Worm (Caenorhabditis elegans): ENCODE data around the gene F21G4.3.

DNA sequence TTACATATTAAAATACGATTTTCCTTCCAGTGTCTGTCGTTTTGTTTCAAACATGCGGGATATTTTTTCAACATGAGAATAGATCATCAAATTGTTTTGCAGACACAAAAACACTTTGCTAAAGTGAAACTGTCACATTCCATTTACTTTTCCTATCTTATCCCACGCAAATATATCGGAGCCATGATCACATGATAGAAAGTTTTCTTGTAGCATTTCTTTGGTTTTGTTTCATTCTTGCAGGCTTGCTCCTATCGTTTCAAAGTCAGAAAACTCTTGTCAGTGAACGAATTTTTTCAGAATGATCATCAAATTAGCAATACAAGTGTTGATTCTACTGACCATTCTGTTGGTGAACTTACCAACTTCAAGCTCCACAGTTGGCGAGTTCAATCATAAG lies 26.3 kb downstream of the F21G4.3 start, which contains the start of gene C17G1.2:
- TF ChIP-seq lir-1 (GFP tag; conservative IDR thresholded peaks at IDR 0.05) (no peak), zim-3 (tag; optimal IDR thresholded peaks at IDR 0.05) (no peak)

Measured in whole organism, young adult.